Fruit fly (Drosophila melanogaster): ENCODE results near the gene RecQ5.

- TF ChIP-seq h (GFP tag; optimal IDR thresholded peaks at IDR 0.05) (no peak), Myc (optimal IDR thresholded peaks at IDR 0.05) (no peak), N (GFP tag; optimal IDR thresholded peaks at IDR 0.05) (no peak)
These were observed 22.9 kb upstream of the RecQ5 start for dm6 chr3L:14654737-14655136.

All from whole organism, wandering third instar larva.